Worm (Caenorhabditis elegans) whole organism, L1 larva: ENCODE measurements around the gene ZK666.15.

ENCODE experiments used
- Y116A8C.19 ChIP-seq: sonication (generic microtip); optimal IDR thresholded peaks from 2 replicates; lab custom pipeline; 2016; ENCODE audit warnings: missing compliant biosample characterization, missing genetic modification characterization, borderline replicate concordance
- alr-1 ChIP-seq: fragments of 200-800 bp; sonication (Bioruptor generic); optimal IDR thresholded peaks from 2 replicates; lab custom pipeline; 2018; ENCODE audit warnings: borderline replicate concordance, mild to moderate bottlenecking, missing genetic modification characterization, missing compliant biosample characterization
- aly-2 ChIP-seq: fragments of 150-350 bp; optimal IDR thresholded peaks from 2 replicates; lab custom pipeline; 2014; ENCODE audit warnings: missing biosample characterization, missing genetic modification characterization
- ama-1 ChIP-seq: fragments of 150-350 bp; optimal IDR thresholded peaks from 2 replicates; lab custom pipeline; 2014
- blmp-1 ChIP-seq: fragments of 150-350 bp; optimal IDR thresholded peaks from 2 replicates; lab custom pipeline; 2014; ENCODE audit warnings: missing biosample characterization, missing genetic modification characterization
- ceh-88 ChIP-seq: fragments of 200-800 bp; sonication (Bioruptor generic); IDR thresholded peaks from 2 replicates; pipeline ENCODE4 v1.3.6; 2022; ENCODE audit warnings: missing genetic modification characterization, missing compliant biosample characterization
- ceh-90 ChIP-seq: sonication (generic microtip); optimal IDR thresholded peaks from 2 replicates; lab custom pipeline; 2016; ENCODE audit warnings: missing genetic modification characterization, missing compliant biosample characterization
- efl-1 ChIP-seq, 4 experiments: fragments of 150-350 bp; optimal IDR thresholded peaks in 3 of 4; peaks in 1 of 4; 1 replicate in 1 of 4; 2 replicates in 3 of 4; lab custom pipeline; 2014; ENCODE audit warnings: missing biosample characterization in 2 of 4, missing genetic modification characterization in 2 of 4, missing genetic modification reagents in 2 of 4
- ets-5 ChIP-seq: fragments of 200-800 bp; sonication (Bioruptor generic); IDR thresholded peaks from 2 replicates; pipeline ENCODE4 v1.3.6; 2022; ENCODE audit warnings: missing genetic modification characterization, missing compliant biosample characterization
- fkh-10 ChIP-seq: sonication (generic microtip); optimal IDR thresholded peaks from 2 replicates; lab custom pipeline; 2017; ENCODE audit warnings: missing biosample characterization, missing genetic modification reagents, missing genetic modification characterization
- fkh-8 ChIP-seq: sonication (generic microtip); optimal IDR thresholded peaks from 2 replicates; lab custom pipeline; 2016; ENCODE audit warnings: mild to moderate bottlenecking, missing genetic modification characterization, missing compliant biosample characterization
- grh-1 ChIP-seq: fragments of 200-800 bp; sonication (Bioruptor generic); IDR thresholded peaks from 2 replicates; pipeline ENCODE4 v1.3.6; 2022; ENCODE audit warnings: missing genetic modification reagents, missing genetic modification characterization, missing compliant biosample characterization
- hlh-4 ChIP-seq: sonication (generic microtip); optimal IDR thresholded peaks from 2 replicates; lab custom pipeline; 2016; ENCODE audit warnings: mild to moderate bottlenecking, missing genetic modification characterization, missing compliant biosample characterization
- hpl-2 ChIP-seq: fragments of 150-350 bp; optimal IDR thresholded peaks from 2 replicates; lab custom pipeline; 2014; ENCODE audit warnings: missing biosample characterization, missing genetic modification reagents, missing genetic modification characterization
- irx-1 ChIP-seq: sonication (generic microtip); optimal IDR thresholded peaks from 2 replicates; lab custom pipeline; 2016; ENCODE audit warnings: missing genetic modification characterization, missing compliant biosample characterization
- jun-1 ChIP-seq: fragments of 150-350 bp; optimal IDR thresholded peaks from 2 replicates; lab custom pipeline; 2014; ENCODE audit warnings: missing biosample characterization, missing genetic modification reagents, missing genetic modification characterization
- lin-13 ChIP-seq: fragments of 150-350 bp; optimal IDR thresholded peaks from 2 replicates; lab custom pipeline; 2014; ENCODE audit warnings: missing biosample characterization, missing genetic modification reagents, missing genetic modification characterization
- lin-14 ChIP-seq: fragments of 200-800 bp; sonication (Bioruptor generic); optimal IDR thresholded peaks from 2 replicates; lab custom pipeline; 2018; ENCODE audit warnings: mild to moderate bottlenecking, missing genetic modification characterization, moderate library complexity, missing compliant biosample characterization
- lin-35 ChIP-seq, 2 experiments: fragments of 150-350 bp; optimal IDR thresholded peaks; 2 replicates each; lab custom pipeline; 2014; ENCODE audit warnings: missing biosample characterization in 2 of 2, missing genetic modification characterization in 2 of 2, missing genetic modification reagents in 2 of 2
- lsy-2 ChIP-seq, 2 experiments: fragments of 150-350 bp; optimal IDR thresholded peaks; 2 replicates each; lab custom pipeline; 2014; ENCODE audit warnings: missing biosample characterization in 2 of 2, missing genetic modification characterization in 2 of 2
- mab-9 ChIP-seq: fragments of 200-800 bp; sonication (Bioruptor generic); IDR thresholded peaks from 2 replicates; pipeline ENCODE4 v1.3.6; 2022; ENCODE audit warnings: missing genetic modification reagents, missing genetic modification characterization, missing compliant biosample characterization
- mdl-1 ChIP-seq, 2 experiments: fragments of 150-350 bp; optimal IDR thresholded peaks; 2 replicates each; lab custom pipeline; 2014 to 2017; ENCODE audit warnings: missing biosample characterization in 2 of 2, missing genetic modification characterization in 2 of 2, inconsistent platforms in 1 of 2
- mep-1 ChIP-seq: fragments of 150-350 bp; optimal IDR thresholded peaks from 2 replicates; lab custom pipeline; 2014; ENCODE audit warnings: missing biosample characterization, missing genetic modification characterization
- nhr-12 ChIP-seq: sonication (generic microtip); optimal IDR thresholded peaks from 2 replicates; lab custom pipeline; 2017; ENCODE audit warnings: missing biosample characterization, missing genetic modification characterization
- nhr-20 ChIP-seq: sonication (generic microtip); optimal IDR thresholded peaks from 2 replicates; lab custom pipeline; 2016; ENCODE audit warnings: mild to moderate bottlenecking, missing genetic modification characterization, missing compliant biosample characterization
- nhr-28 ChIP-seq: fragments of 150-350 bp; optimal IDR thresholded peaks from 2 replicates; lab custom pipeline; 2014; ENCODE audit warnings: missing biosample characterization, missing genetic modification characterization
- nhr-71 ChIP-seq: sonication (generic microtip); optimal IDR thresholded peaks from 2 replicates; lab custom pipeline; 2016; ENCODE audit warnings: mild to moderate bottlenecking, missing genetic modification characterization, moderate library complexity, missing compliant biosample characterization
- nhr-77 ChIP-seq: fragments of 150-350 bp; optimal IDR thresholded peaks from 2 replicates; lab custom pipeline; 2014; ENCODE audit warnings: missing biosample characterization, missing genetic modification characterization
- nhr-85 ChIP-seq: sonication (generic microtip); peaks from one replicate; lab custom pipeline; 2016; ENCODE audit warnings: missing genetic modification characterization, inconsistent platforms, missing compliant biosample characterization
- pag-3 ChIP-seq: sonication (generic microtip); optimal IDR thresholded peaks from 2 replicates; lab custom pipeline; 2017; ENCODE audit warnings: missing genetic modification characterization, mild to moderate bottlenecking, missing compliant biosample characterization, antibody characterized with exemption, borderline replicate concordance; ENCODE audit not compliant: insufficient read depth
- pqm-1 ChIP-seq: sonication (generic microtip); optimal IDR thresholded peaks from 3 replicates; lab custom pipeline; 2017; ENCODE audit warnings: missing biosample characterization, missing genetic modification characterization
- rnt-1 ChIP-seq: sonication (generic microtip); optimal IDR thresholded peaks from 2 replicates; lab custom pipeline; 2016; ENCODE audit warnings: mild to moderate bottlenecking, missing genetic modification characterization, moderate library complexity, missing compliant biosample characterization
- snpc-4 ChIP-seq: fragments of 150-350 bp; optimal IDR thresholded peaks from 2 replicates; lab custom pipeline; 2014; ENCODE audit warnings: missing biosample characterization, missing genetic modification characterization
- sox-4 ChIP-seq: sonication (generic microtip); optimal IDR thresholded peaks from 2 replicates; lab custom pipeline; 2016; ENCODE audit warnings: missing genetic modification characterization, missing compliant biosample characterization
- sup-37 ChIP-seq: fragments of 200-800 bp; sonication (Bioruptor generic); optimal IDR thresholded peaks from 2 replicates; lab custom pipeline; 2018; ENCODE audit warnings: mild to moderate bottlenecking, missing genetic modification characterization, missing compliant biosample characterization
- swsn-7 ChIP-seq: sonication (generic microtip); optimal IDR thresholded peaks from 2 replicates; lab custom pipeline; 2016; ENCODE audit warnings: missing genetic modification characterization, missing compliant biosample characterization
- unc-130 ChIP-seq: fragments of 150-350 bp; optimal IDR thresholded peaks from 2 replicates; lab custom pipeline; 2017; ENCODE audit warnings: missing biosample characterization, missing genetic modification characterization, inconsistent platforms
- unc-62 ChIP-seq: fragments of 150-350 bp; optimal IDR thresholded peaks from 2 replicates; lab custom pipeline; 2014; ENCODE audit warnings: missing biosample characterization, missing genetic modification reagents, missing genetic modification characterization
- vab-15 ChIP-seq: sonication (generic microtip); optimal IDR thresholded peaks from 2 replicates; lab custom pipeline; 2017; ENCODE audit warnings: missing genotype, mild to moderate bottlenecking, missing genetic modification characterization, missing compliant biosample characterization
- zag-1 ChIP-seq: fragments of 150-350 bp; optimal IDR thresholded peaks from 2 replicates; lab custom pipeline; 2014; ENCODE audit warnings: missing biosample characterization, missing genetic modification characterization
- zip-4 ChIP-seq: fragments of 200-800 bp; sonication (Bioruptor generic); optimal IDR thresholded peaks from 2 replicates; lab custom pipeline; 2018; ENCODE audit warnings: mild to moderate bottlenecking, missing genetic modification characterization, moderate library complexity, missing compliant biosample characterization

ZK666.15 gene

DNA sequence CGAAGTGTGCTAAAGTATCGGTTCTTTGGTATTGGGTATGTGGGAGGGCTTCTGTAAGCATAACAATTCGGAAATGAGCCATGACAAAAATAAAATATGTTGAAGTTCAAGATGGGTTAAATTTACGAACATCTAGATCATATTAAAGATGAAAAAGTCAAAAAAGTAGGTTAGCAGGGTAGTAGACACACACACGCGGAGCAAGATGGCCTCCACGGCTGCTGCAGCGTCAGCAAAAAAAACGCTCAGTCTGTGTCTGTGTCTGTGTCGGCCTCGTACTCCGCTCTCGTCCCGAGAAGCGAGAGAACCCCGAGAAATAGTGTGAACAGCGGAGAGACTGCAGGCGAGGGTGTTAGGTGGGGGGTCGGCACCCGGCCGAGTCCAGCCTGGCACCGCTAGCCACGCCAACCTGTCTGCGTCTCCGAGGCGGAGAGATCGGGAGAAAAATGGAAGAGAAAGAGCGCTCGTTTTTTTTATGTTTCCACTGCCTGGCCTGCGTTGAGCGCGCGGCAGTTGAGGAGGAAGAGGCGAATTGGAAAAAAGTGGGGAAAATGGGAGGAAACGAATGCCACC is 15.7 kb downstream of the ZK666.15 start, which contains the start of gene myrf-1 (continued):
- TF ChIP-seq pag-3 (tag; lab: Kevin White, UChicago) (peak; percentile 72), jun-1 (tag; lab: Kevin White, UChicago) (peak; percentile 92), hpl-2 (GFP tag; lab: Kevin White, UChicago) (no peak), nhr-12 (no peak), snpc-4 (peak; percentile 48), mab-9 (GFP tag; lab: Robert Waterston, UW) (peak; percentile 53; the same call in 1 of the 2 replicates), Y116A8C.19 (no peak), ceh-88 (no peak), alr-1 (tag; lab: Kevin White, UChicago) (no peak), rnt-1 (tag; lab: Kevin White, UChicago) (peak; percentile 82), hlh-4 (tag; lab: Kevin White, UChicago) (no peak), grh-1 (GFP tag; lab: Robert Waterston, UW) (peak; percentile 64), swsn-7 (tag; lab: Kevin White, UChicago) (peak; percentile 89), lin-13 (GFP tag; lab: Kevin White, UChicago) (peak; percentile 52), nhr-77 (tag; lab: Kevin White, UChicago) (peak; percentile 75), nhr-85 (peak; percentile 99), fkh-10 (GFP tag; lab: Kevin White, UChicago) (peak; percentile 66), nhr-71 (tag; lab: Kevin White, UChicago) (peak; percentile 91), ama-1 (lab: Kevin White, UChicago) (no peak), sup-37 (GFP tag; lab: Kevin White, UChicago) (no peak), irx-1 (tag; lab: Kevin White, UChicago) (peak; percentile 66), unc-130 (tag; lab: Kevin White, UChicago) (peak; percentile 70), lin-35 (GFP tag; optimal IDR thresholded peaks at IDR 0.05; lab: Kevin White, UChicago) (peak; percentile 53 to 59), efl-1 (optimal IDR thresholded peaks at IDR 0.05; lab: Kevin White, UChicago) (peak; percentile 72 to 79), efl-1 (GFP tag; optimal IDR thresholded peaks at IDR 0.05 in 1 of 2; lab: Kevin White, UChicago) (peak; percentile 55 to 91), fkh-8 (tag; lab: Kevin White, UChicago) (peak; percentile 90), mep-1 (tag; lab: Kevin White, UChicago) (peak; percentile 73), unc-62 (GFP tag; lab: Kevin White, UChicago) (no peak), vab-15 (tag; lab: Kevin White, UChicago) (no peak), aly-2 (tag; lab: Kevin White, UChicago) (no peak), zag-1 (tag; lab: Kevin White, UChicago) (no peak), ets-5 (GFP tag; lab: Robert Waterston, UW) (no peak), pqm-1 (no peak), nhr-28 (tag; lab: Kevin White, UChicago) (no peak), zip-4 (GFP tag; lab: Kevin White, UChicago) (peak; percentile 36), mdl-1 (tag; optimal IDR thresholded peaks at IDR 0.05; lab: Kevin White, UChicago) (peak in 1 of 2 experiments; percentile 83)
- TF ChIP-seq, all 84 proteins: peak for 55

ce11 chrII:10504729-10505128 is 17.9 kb downstream of the ZK666.15 start:
- TF ChIP-seq sox-4 (tag; lab: Kevin White, UChicago) = no peak
- TF ChIP-seq ceh-90 = no peak
- TF ChIP-seq nhr-71 (tag; lab: Kevin White, UChicago) = peak; percentile 23
- peak; percentile 57 for TF ChIP-seq lin-14 (GFP tag; lab: Kevin White, UChicago)
- peak in 1 of 2 experiments; percentile 19 for TF ChIP-seq lsy-2 (tag; optimal IDR thresholded peaks at IDR 0.05; lab: Kevin White, UChicago)
- no peak for TF ChIP-seq efl-1 (optimal IDR thresholded peaks at IDR 0.05; lab: Kevin White, UChicago)
- peak in 1 of 2 experiments; percentile 1 for TF ChIP-seq efl-1 (GFP tag; optimal IDR thresholded peaks at IDR 0.05 in 1 of 2; lab: Kevin White, UChicago)
- peak; percentile 30 for TF ChIP-seq nhr-85
- no peak for TF ChIP-seq swsn-7 (tag; lab: Kevin White, UChicago)
- peak; percentile 40 for TF ChIP-seq mep-1 (tag; lab: Kevin White, UChicago)
- peak; percentile 62 for TF ChIP-seq blmp-1 (tag; lab: Kevin White, UChicago)
- TF ChIP-seq hlh-4 (tag; lab: Kevin White, UChicago) = no peak
- no peak for TF ChIP-seq lin-35 (GFP tag; optimal IDR thresholded peaks at IDR 0.05; lab: Kevin White, UChicago)
- TF ChIP-seq nhr-77 (tag; lab: Kevin White, UChicago) = peak; percentile 28
- TF ChIP-seq nhr-20 (tag; lab: Kevin White, UChicago) = peak; percentile 13
